Worm (Caenorhabditis elegans) whole organism, L1 larva: ENCODE measurements around the gene act-2.

Experiments
- alr-1 ChIP-seq: fragments of 200-800 bp; sonication (Bioruptor generic); optimal IDR thresholded peaks from 2 replicates; lab custom pipeline; 2018; ENCODE audit warnings: borderline replicate concordance, mild to moderate bottlenecking, missing genetic modification characterization, missing compliant biosample characterization
- ama-1 ChIP-seq: fragments of 150-350 bp; optimal IDR thresholded peaks from 2 replicates; lab custom pipeline; 2014
- ceh-63 ChIP-seq: fragments of 200-800 bp; sonication (Bioruptor generic); optimal IDR thresholded peaks from 2 replicates; lab custom pipeline; 2018; ENCODE audit warnings: mild to moderate bottlenecking, missing genetic modification characterization, missing compliant biosample characterization
- ceh-8 ChIP-seq: fragments of 200-800 bp; sonication (Bioruptor generic); optimal IDR thresholded peaks from 2 replicates; lab custom pipeline; 2018; ENCODE audit warnings: mild to moderate bottlenecking, missing genetic modification characterization, moderate library complexity, missing compliant biosample characterization
- ces-1 ChIP-seq: fragments of 150-350 bp; optimal IDR thresholded peaks from 2 replicates; lab custom pipeline; 2014; ENCODE audit warnings: missing biosample characterization, missing genetic modification reagents, missing genetic modification characterization
- lsy-2 ChIP-seq, 2 experiments: fragments of 150-350 bp; optimal IDR thresholded peaks; 2 replicates each; lab custom pipeline; 2014; ENCODE audit warnings: missing biosample characterization in 2 of 2, missing genetic modification characterization in 2 of 2
- pax-3 ChIP-seq: fragments of 200-800 bp; sonication (Bioruptor generic); optimal IDR thresholded peaks from 2 replicates; lab custom pipeline; 2018; ENCODE audit warnings: mild to moderate bottlenecking, missing genetic modification characterization, moderate library complexity, missing compliant biosample characterization
- snpc-4 ChIP-seq: fragments of 150-350 bp; optimal IDR thresholded peaks from 2 replicates; lab custom pipeline; 2014; ENCODE audit warnings: missing biosample characterization, missing genetic modification characterization
- unc-86 ChIP-seq: sonication (generic microtip); optimal IDR thresholded peaks from 2 replicates; lab custom pipeline; 2016; ENCODE audit warnings: missing genetic modification characterization, missing compliant biosample characterization
- ztf-11 ChIP-seq, 2 experiments: sonication (generic microtip); optimal IDR thresholded peaks; 2 replicates each; lab custom pipeline; 2016 to 2017; ENCODE audit warnings: missing genetic modification characterization in 2 of 2, missing biosample characterization in 1 of 2, missing compliant biosample characterization in 1 of 2

- no peak for TF ChIP-seq ztf-11 (tag; optimal IDR thresholded peaks at IDR 0.05; lab: Kevin White, UChicago)
- no peak for TF ChIP-seq ceh-63 (GFP tag; lab: Kevin White, UChicago)
- no peak for TF ChIP-seq pax-3 (tag; lab: Kevin White, UChicago)
- no peak for TF ChIP-seq alr-1 (tag; lab: Kevin White, UChicago)
- TF ChIP-seq unc-86 = no peak
- TF ChIP-seq ceh-8 (GFP tag; lab: Kevin White, UChicago) = no peak
- TF ChIP-seq ces-1 (GFP tag; lab: Kevin White, UChicago) = no peak
- TF ChIP-seq lsy-2 (tag; optimal IDR thresholded peaks at IDR 0.05; lab: Kevin White, UChicago) = no peak
- TF ChIP-seq snpc-4 = no peak
- TF ChIP-seq ama-1 (lab: Kevin White, UChicago) = no peak
These were observed 47.0 kb upstream of the act-2 start, which contains the start of gene C06H2.2 for ce11 chrV:11124922-11125321.
